Worm (Caenorhabditis elegans) whole organism, L4 larva: ENCODE results near the gene C49F8.15.

ENCODE experiments used
- F26F4.8 ChIP-seq: fragments of 200-800 bp; sonication (Bioruptor generic); conservative IDR thresholded peaks from 2 replicates; pipeline ENCODE4 v1.3.6; 2022; ENCODE audit warnings: missing genetic modification characterization, missing compliant biosample characterization
- F44E2.7 ChIP-seq: fragments of 200-800 bp; sonication (Bioruptor generic); IDR thresholded peaks from 2 replicates; pipeline ENCODE4 v2.1.2; 2022; ENCODE audit warnings: missing genetic modification characterization, missing compliant biosample characterization
- R02D3.7 ChIP-seq: fragments of 150-350 bp; sonication (generic microtip); optimal IDR thresholded peaks from 3 replicates; lab custom pipeline; 2014; ENCODE audit warnings: missing biosample characterization, missing genetic modification characterization
- T20F7.1 ChIP-seq: fragments of 200-800 bp; sonication (Bioruptor generic); optimal IDR thresholded peaks from 2 replicates; lab custom pipeline; 2018; ENCODE audit warnings: mild to moderate bottlenecking, missing genetic modification characterization, missing compliant biosample characterization
- Y105C5A.15 ChIP-seq: fragments of 200-800 bp; sonication (Bioruptor generic); IDR thresholded peaks from 2 replicates; pipeline ENCODE4 v1.3.6; 2022; ENCODE audit warnings: missing genetic modification characterization, missing compliant biosample characterization
- Y5F2A.4 ChIP-seq: fragments of 200-800 bp; sonication (Bioruptor generic); optimal IDR thresholded peaks from 2 replicates; lab custom pipeline; 2018; ENCODE audit warnings: mild to moderate bottlenecking, missing genetic modification characterization, missing compliant biosample characterization
- ZK546.5 ChIP-seq, 2 experiments: sonication (generic microtip); optimal IDR thresholded peaks; 2 replicates each; lab custom pipeline; 2017; ENCODE audit warnings: missing biosample characterization in 2 of 2, missing genetic modification characterization in 2 of 2
- aha-1 ChIP-seq: fragments of 150-350 bp; peaks from one replicate; lab custom pipeline; 2014; ENCODE audit warnings: missing biosample characterization, missing genetic modification characterization
- ama-1 ChIP-seq: fragments of 150-350 bp; optimal IDR thresholded peaks from 2 replicates; lab custom pipeline; 2014; ENCODE audit warnings: inconsistent platforms, mixed read lengths
- ceh-20 ChIP-seq: fragments of 200-800 bp; sonication (Bioruptor generic); IDR thresholded peaks from 2 replicates; pipeline ENCODE4 v1.3.6; 2022; ENCODE audit warnings: missing genetic modification reagents, missing genetic modification characterization, missing compliant biosample characterization
- ceh-44 ChIP-seq: fragments of 200-800 bp; sonication (Bioruptor generic); IDR thresholded peaks from 2 replicates; pipeline ENCODE4 v1.3.6; 2022; ENCODE audit warnings: missing genetic modification reagents, missing genetic modification characterization, missing compliant biosample characterization
- ceh-82 ChIP-seq: sonication (generic microtip); optimal IDR thresholded peaks from 2 replicates; lab custom pipeline; 2017; ENCODE audit warnings: missing biosample characterization, missing genetic modification characterization
- ces-1 ChIP-seq: fragments of 150-350 bp; sonication (generic microtip); optimal IDR thresholded peaks from 4 replicates; lab custom pipeline; 2014; ENCODE audit warnings: missing biosample characterization, missing genetic modification reagents, missing genetic modification characterization
- cey-2 ChIP-seq: sonication (generic microtip); optimal IDR thresholded peaks from 3 replicates; lab custom pipeline; 2017; ENCODE audit warnings: missing genetic modification characterization, mild to moderate bottlenecking, missing compliant biosample characterization, antibody characterized with exemption, borderline replicate concordance; ENCODE audit not compliant: insufficient read depth
- daf-12 ChIP-seq: fragments of 150-350 bp; optimal IDR thresholded peaks from 2 replicates; lab custom pipeline; 2014; ENCODE audit warnings: missing biosample characterization, missing genetic modification reagents, missing genetic modification characterization
- daf-8 ChIP-seq: fragments of 200-800 bp; sonication (Bioruptor generic); IDR thresholded peaks from 2 replicates; pipeline ENCODE4 v1.3.6; 2022; ENCODE audit warnings: missing genetic modification characterization, missing compliant biosample characterization
- dpl-1 ChIP-seq: fragments of 150-350 bp; optimal IDR thresholded peaks from 2 replicates; lab custom pipeline; 2014; ENCODE audit warnings: missing biosample characterization, missing genetic modification reagents, missing genetic modification characterization
- duxl-1 ChIP-seq: sonication (generic microtip); optimal IDR thresholded peaks from 2 replicates; lab custom pipeline; 2016; ENCODE audit warnings: mild to moderate bottlenecking, missing genetic modification characterization, moderate library complexity, missing compliant biosample characterization; ENCODE audit not compliant: poor library complexity
- dve-1 ChIP-seq: sonication (generic microtip); optimal IDR thresholded peaks from 2 replicates; lab custom pipeline; 2017; ENCODE audit warnings: antibody characterized with exemption, mild to moderate bottlenecking, missing genetic modification characterization, missing compliant biosample characterization; ENCODE audit not compliant: insufficient read depth
- egl-27 ChIP-seq: sonication (generic microtip); optimal IDR thresholded peaks from 3 replicates; lab custom pipeline; 2017; ENCODE audit warnings: missing biosample characterization, missing genetic modification reagents, missing genetic modification characterization
- hlh-11 ChIP-seq: fragments of 200-800 bp; sonication (Bioruptor generic); optimal IDR thresholded peaks from 2 replicates; lab custom pipeline; 2018; ENCODE audit warnings: mild to moderate bottlenecking, missing genetic modification characterization, missing compliant biosample characterization
- hlh-30 ChIP-seq: sonication (generic microtip); optimal IDR thresholded peaks from 2 replicates; lab custom pipeline; 2017; ENCODE audit warnings: antibody characterized with exemption, mild to moderate bottlenecking, missing genetic modification characterization, missing compliant biosample characterization; ENCODE audit not compliant: insufficient read depth
- jun-1 ChIP-seq: fragments of 150-350 bp; optimal IDR thresholded peaks from 2 replicates; lab custom pipeline; 2014; ENCODE audit warnings: missing biosample characterization, missing genetic modification reagents, missing genetic modification characterization
- lin-29 ChIP-seq: fragments of 200-800 bp; sonication (Bioruptor generic); IDR thresholded peaks from 2 replicates; pipeline ENCODE4 v1.3.6; 2022; ENCODE audit warnings: missing genetic modification reagents, missing genetic modification characterization, missing compliant biosample characterization
- lin-38 ChIP-seq: fragments of 200-800 bp; sonication (Bioruptor generic); IDR thresholded peaks from 2 replicates; pipeline ENCODE4 v1.3.6; 2022; ENCODE audit warnings: missing genetic modification reagents, missing genetic modification characterization, missing compliant biosample characterization
- madf-5 ChIP-seq, 2 experiments: fragments of 200-800 bp; sonication (Bioruptor generic); IDR thresholded peaks; 2 replicates each; pipeline ENCODE4 v1.3.6; 2022; ENCODE audit warnings: missing compliant biosample characterization in 2 of 2, missing genetic modification characterization in 2 of 2
- mdl-1 ChIP-seq, 2 experiments: fragments of 150-350 bp in 1 of 2; sonication (generic microtip) in 1 of 2; optimal IDR thresholded peaks; 2 replicates each; lab custom pipeline; 2014 to 2017; ENCODE audit warnings: missing biosample characterization in 2 of 2, missing genetic modification characterization in 2 of 2
- mdt-29 ChIP-seq: fragments of 200-800 bp; sonication (Bioruptor generic); IDR thresholded peaks from 2 replicates; pipeline ENCODE4 v1.3.6; 2022; ENCODE audit warnings: missing genetic modification reagents, missing genetic modification characterization, missing compliant biosample characterization
- mep-1 ChIP-seq: fragments of 150-350 bp; sonication (generic microtip); optimal IDR thresholded peaks from 3 replicates; lab custom pipeline; 2014; ENCODE audit warnings: missing biosample characterization, missing genetic modification characterization
- nhr-10 ChIP-seq: fragments of 150-350 bp; optimal IDR thresholded peaks from 2 replicates; lab custom pipeline; 2014; ENCODE audit warnings: missing biosample characterization, missing genetic modification characterization
- nhr-102 ChIP-seq: sonication (generic microtip); optimal IDR thresholded peaks from 2 replicates; lab custom pipeline; 2016; ENCODE audit warnings: mild to moderate bottlenecking, missing genetic modification characterization, moderate library complexity, missing compliant biosample characterization
- nhr-11 ChIP-seq: fragments of 150-350 bp; optimal IDR thresholded peaks from 2 replicates; lab custom pipeline; 2014; ENCODE audit warnings: missing biosample characterization, missing genetic modification characterization
- nhr-237 ChIP-seq: sonication (generic microtip); optimal IDR thresholded peaks from 2 replicates; lab custom pipeline; 2017; ENCODE audit warnings: missing biosample characterization, missing genetic modification characterization
- nhr-28 ChIP-seq: fragments of 150-350 bp; optimal IDR thresholded peaks from 2 replicates; lab custom pipeline; 2014; ENCODE audit warnings: missing biosample characterization, missing genetic modification characterization
- nhr-41 ChIP-seq: fragments of 200-800 bp; sonication (Bioruptor generic); IDR thresholded peaks from 2 replicates; pipeline ENCODE4 v1.3.6; 2022; ENCODE audit warnings: missing genetic modification reagents, missing genetic modification characterization, missing compliant biosample characterization
- nhr-48 ChIP-seq: sonication (generic microtip); optimal IDR thresholded peaks from 2 replicates; lab custom pipeline; 2016; ENCODE audit warnings: mild to moderate bottlenecking, missing genetic modification characterization, missing compliant biosample characterization
- nhr-6 ChIP-seq: fragments of 150-350 bp; optimal IDR thresholded peaks from 2 replicates; lab custom pipeline; 2014; ENCODE audit warnings: missing biosample characterization, missing genetic modification characterization
- nhr-76 ChIP-seq: fragments of 150-350 bp; optimal IDR thresholded peaks from 2 replicates; lab custom pipeline; 2014; ENCODE audit warnings: missing biosample characterization, missing genetic modification characterization
- nhr-77 ChIP-seq: fragments of 150-350 bp; optimal IDR thresholded peaks from 2 replicates; lab custom pipeline; 2014; ENCODE audit warnings: missing biosample characterization, missing genetic modification characterization
- php-3 ChIP-seq: fragments of 200-800 bp; sonication (Bioruptor generic); IDR thresholded peaks from 2 replicates; pipeline ENCODE4 v1.3.6; 2022; ENCODE audit warnings: missing genetic modification reagents, missing genetic modification characterization, missing compliant biosample characterization
- saeg-2 ChIP-seq: fragments of 200-800 bp; sonication (Bioruptor generic); IDR thresholded peaks from 2 replicates; pipeline ENCODE4 v1.3.6; 2022; ENCODE audit warnings: missing genetic modification reagents, missing genetic modification characterization, missing compliant biosample characterization
- set-16 ChIP-seq: fragments of 200-800 bp; sonication (Bioruptor generic); IDR thresholded peaks from 2 replicates; pipeline ENCODE4 v1.3.6; 2022; ENCODE audit warnings: missing genetic modification reagents, missing genetic modification characterization, missing compliant biosample characterization
- spr-1 ChIP-seq: sonication (generic microtip); optimal IDR thresholded peaks from 2 replicates; lab custom pipeline; 2016; ENCODE audit warnings: mild to moderate bottlenecking, missing genetic modification characterization, missing compliant biosample characterization
- spr-3 ChIP-seq: fragments of 200-800 bp; sonication (Bioruptor generic); optimal IDR thresholded peaks from 2 replicates; lab custom pipeline; 2018; ENCODE audit warnings: mild to moderate bottlenecking, missing genetic modification characterization, missing compliant biosample characterization
- tag-97 ChIP-seq: fragments of 200-800 bp; sonication (Bioruptor generic); IDR thresholded peaks from 2 replicates; pipeline ENCODE4 v1.3.6; 2022; ENCODE audit warnings: missing genetic modification characterization, missing compliant biosample characterization
- vab-7 ChIP-seq: fragments of 200-800 bp; sonication (Bioruptor generic); IDR thresholded peaks from 2 replicates; pipeline ENCODE4 v1.3.6; 2022; ENCODE audit warnings: missing genetic modification reagents, missing genetic modification characterization, missing compliant biosample characterization
- zfp-2 ChIP-seq: sonication (generic microtip); optimal IDR thresholded peaks from 2 replicates; lab custom pipeline; 2016; ENCODE audit warnings: mild to moderate bottlenecking, missing genetic modification characterization, missing compliant biosample characterization
- zfp-3 ChIP-seq: fragments of 200-800 bp; sonication (Bioruptor generic); conservative IDR thresholded peaks from 2 replicates; pipeline ENCODE4 v1.3.6; 2022; ENCODE audit warnings: missing genetic modification reagents, missing genetic modification characterization, missing compliant biosample characterization
- zip-2 ChIP-seq: fragments of 150-350 bp; optimal IDR thresholded peaks from 2 replicates; lab custom pipeline; 2014; ENCODE audit warnings: missing biosample characterization, missing genetic modification characterization

Gene C49F8.15

DNA sequence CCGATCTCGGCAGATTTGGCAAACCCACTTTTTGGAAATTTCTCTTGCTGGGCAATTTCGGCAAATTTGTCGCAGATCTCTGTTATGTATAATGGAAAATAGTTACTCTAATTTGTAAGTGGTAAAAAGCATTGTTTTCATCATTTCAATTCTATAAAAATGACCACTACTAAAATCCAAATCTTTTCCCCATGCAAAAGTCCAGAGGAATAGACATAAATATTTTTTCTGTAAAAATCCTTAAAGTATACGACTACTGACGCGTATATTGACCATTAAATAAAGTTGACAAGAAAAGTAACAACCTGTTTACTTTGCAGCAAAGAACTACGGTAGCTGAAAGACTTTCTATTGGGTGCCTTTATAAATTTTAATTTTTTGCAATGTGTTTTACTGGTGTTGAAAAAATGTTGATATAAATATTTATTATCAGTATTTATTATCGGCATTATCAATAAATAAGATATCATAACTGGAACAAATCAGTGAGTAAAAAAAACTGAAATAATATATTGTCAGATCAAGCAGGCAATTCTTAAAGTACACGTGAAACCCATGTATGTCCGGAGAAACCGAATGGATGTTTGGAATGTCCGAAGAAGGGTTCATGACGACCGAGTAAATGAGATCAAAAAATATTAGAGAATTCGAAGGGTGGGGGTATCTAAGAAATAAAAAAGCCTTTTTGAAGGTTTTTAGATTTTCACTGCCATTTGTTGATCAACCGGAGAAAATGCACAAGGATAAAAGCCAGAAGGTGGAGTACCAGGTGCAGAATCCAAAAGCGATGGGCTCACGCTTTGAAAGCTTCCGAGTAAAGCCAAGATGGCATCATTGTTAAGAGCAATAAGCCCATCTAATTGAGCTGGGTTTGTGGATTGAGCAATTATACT lies 12.9 kb downstream of the C49F8.15 start (continued):
- TF ChIP-seq nhr-6 = no peak
- no peak; the same call in 1 of the 2 replicates for TF ChIP-seq lin-29 (GFP tag; lab: Robert Waterston, UW)
- TF ChIP-seq nhr-10 (tag; lab: Kevin White, UChicago) = no peak
- TF ChIP-seq nhr-76 (tag; lab: Kevin White, UChicago) = no peak
- no peak for TF ChIP-seq ceh-44 (GFP tag; lab: Robert Waterston, UW)
- no peak for TF ChIP-seq zfp-2
- TF ChIP-seq nhr-102 = peak; percentile 64
- TF ChIP-seq T20F7.1 (GFP tag; lab: Kevin White, UChicago) = peak; percentile 57
- no peak for TF ChIP-seq nhr-11 (tag; lab: Kevin White, UChicago)
- peak; percentile 75 for TF ChIP-seq mdt-29
- TF ChIP-seq nhr-77 (tag; lab: Kevin White, UChicago) = peak; percentile 35
- TF ChIP-seq ceh-82 = no peak
- TF ChIP-seq dve-1 = no peak
- TF ChIP-seq daf-8 (GFP tag; lab: Robert Waterston, UW) = no peak
- peak; percentile 79 for TF ChIP-seq zip-2 (tag; lab: Kevin White, UChicago)
- TF ChIP-seq spr-3 (GFP tag; lab: Kevin White, UChicago) = peak; percentile 34
- peak; percentile 32 for TF ChIP-seq nhr-28 (tag; lab: Kevin White, UChicago)
- peak; percentile 45 for TF ChIP-seq hlh-30 (tag; lab: Kevin White, UChicago)
- peak; percentile 78 for TF ChIP-seq duxl-1 (tag; lab: Kevin White, UChicago)
- no peak for TF ChIP-seq jun-1 (tag; lab: Kevin White, UChicago)
- no peak for TF ChIP-seq tag-97
- no peak for TF ChIP-seq dpl-1
- peak; percentile 88 for TF ChIP-seq ama-1 (lab: Kevin White, UChicago)
- TF ChIP-seq vab-7 (GFP tag; lab: Robert Waterston, UW) = no peak
- no peak for TF ChIP-seq set-16 (GFP tag; lab: Robert Waterston, UW)
- no peak for TF ChIP-seq nhr-41 (GFP tag; lab: Robert Waterston, UW)
- TF ChIP-seq cey-2 (tag; lab: Kevin White, UChicago) = no peak
- no peak for TF ChIP-seq egl-27 (tag; lab: Kevin White, UChicago)
- TF ChIP-seq aha-1 (tag; lab: Kevin White, UChicago) = peak; percentile 85
- TF ChIP-seq ces-1 = no peak
- TF ChIP-seq hlh-11 (tag; lab: Kevin White, UChicago) = peak; percentile 26
- peak; percentile 39 for TF ChIP-seq nhr-48
- TF ChIP-seq ceh-20 (GFP tag; lab: Robert Waterston, UW) = no peak

DNA sequence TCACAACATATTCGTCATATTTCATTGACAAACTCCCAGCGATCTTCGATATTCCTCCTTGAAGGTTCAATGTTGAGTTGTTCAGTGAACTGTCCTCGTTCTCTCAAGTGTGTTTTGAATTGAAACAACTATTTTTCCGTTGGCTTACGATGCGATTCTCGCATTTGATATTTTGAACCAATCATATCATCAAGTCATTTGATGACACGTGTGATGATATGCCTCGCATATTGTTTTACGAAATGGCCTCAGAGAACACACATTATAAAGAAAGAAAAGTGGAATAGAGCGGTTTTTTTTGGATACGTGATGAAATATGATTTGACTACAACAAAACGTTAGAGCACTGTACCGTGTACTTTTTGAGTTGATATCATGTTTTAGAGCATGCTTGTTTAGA lies 14.0 kb downstream of the C49F8.15 start:
- no peak for TF ChIP-seq ceh-44 (GFP tag; lab: Robert Waterston, UW)
- TF ChIP-seq cey-2 (tag; lab: Kevin White, UChicago) = peak; percentile 64
- TF ChIP-seq Y105C5A.15 = no peak
- no peak for TF ChIP-seq F44E2.7 (GFP tag; lab: Robert Waterston, UW)
- no peak for TF ChIP-seq F26F4.8 (GFP tag; lab: Robert Waterston, UW)
- no peak for TF ChIP-seq spr-1 (tag; lab: Kevin White, UChicago)
- no peak for TF ChIP-seq duxl-1 (tag; lab: Kevin White, UChicago)
- no peak for TF ChIP-seq nhr-237 (tag; lab: Kevin White, UChicago)
- TF ChIP-seq mdt-29 = 0 out of 2 replicates have a peak, but pooled peaks have one; percentile 29
- no peak for TF ChIP-seq daf-8 (GFP tag; lab: Robert Waterston, UW)
- no peak for TF ChIP-seq lin-38 (GFP tag; lab: Robert Waterston, UW)
- TF ChIP-seq T20F7.1 (GFP tag; lab: Kevin White, UChicago) = peak; percentile 56
- TF ChIP-seq daf-12 (tag; lab: Kevin White, UChicago) = no peak
- TF ChIP-seq jun-1 (tag; lab: Kevin White, UChicago) = no peak
- TF ChIP-seq mdl-1 (tag; optimal IDR thresholded peaks at IDR 0.05; lab: Kevin White, UChicago) = peak in 1 of 2 experiments; percentile 81
- peak; percentile 30; the same call in 1 of the 2 replicates for TF ChIP-seq php-3
- no peak for TF ChIP-seq lin-29 (GFP tag; lab: Robert Waterston, UW)
- no peak for TF ChIP-seq saeg-2
- TF ChIP-seq hlh-11 (tag; lab: Kevin White, UChicago) = peak; percentile 85
- no peak for TF ChIP-seq R02D3.7 (tag; lab: Kevin White, UChicago)
- TF ChIP-seq mep-1 (tag; lab: Kevin White, UChicago) = peak; percentile 79
- no peak for TF ChIP-seq Y5F2A.4 (GFP tag; lab: Kevin White, UChicago)
- TF ChIP-seq zfp-3 = no peak
- TF ChIP-seq madf-5 (GFP tag; IDR thresholded peaks at IDR 0.05; lab: Robert Waterston, UW) = no peak
- no peak for TF ChIP-seq ZK546.5 (tag; optimal IDR thresholded peaks at IDR 0.05; lab: Kevin White, UChicago)
